Worm (Caenorhabditis elegans) whole organism, L3 larva: ENCODE data around the gene C36C9.11.

Experiments used
- ceh-9 ChIP-seq: sonication (generic microtip); optimal IDR thresholded peaks from 2 replicates; lab custom pipeline; 2018; ENCODE audit warnings: missing biosample characterization, missing genetic modification characterization
- daf-12 ChIP-seq: fragments of 150-350 bp; optimal IDR thresholded peaks from 2 replicates; lab custom pipeline; 2014; ENCODE audit warnings: missing biosample characterization, missing genetic modification reagents, missing genetic modification characterization
- jun-1 ChIP-seq: fragments of 150-350 bp; optimal IDR thresholded peaks from 2 replicates; lab custom pipeline; 2014; ENCODE audit warnings: missing biosample characterization, missing genetic modification reagents, missing genetic modification characterization
- lin-39 ChIP-seq: fragments of 150-350 bp; optimal IDR thresholded peaks from 2 replicates; lab custom pipeline; 2018; ENCODE audit warnings: missing biosample characterization, missing genetic modification reagents, missing genetic modification characterization
- nhr-76 ChIP-seq: fragments of 150-350 bp; sonication (generic microtip); optimal IDR thresholded peaks from 5 replicates; lab custom pipeline; 2014; ENCODE audit warnings: missing biosample characterization, missing genetic modification characterization
- nhr-77 ChIP-seq: fragments of 150-350 bp; optimal IDR thresholded peaks from 2 replicates; lab custom pipeline; 2014; ENCODE audit warnings: missing biosample characterization, missing genetic modification characterization
- unc-62 ChIP-seq: fragments of 150-350 bp; sonication (generic microtip); optimal IDR thresholded peaks from 4 replicates; lab custom pipeline; 2014; ENCODE audit warnings: missing biosample characterization, missing genetic modification reagents, missing genetic modification characterization

DNA sequence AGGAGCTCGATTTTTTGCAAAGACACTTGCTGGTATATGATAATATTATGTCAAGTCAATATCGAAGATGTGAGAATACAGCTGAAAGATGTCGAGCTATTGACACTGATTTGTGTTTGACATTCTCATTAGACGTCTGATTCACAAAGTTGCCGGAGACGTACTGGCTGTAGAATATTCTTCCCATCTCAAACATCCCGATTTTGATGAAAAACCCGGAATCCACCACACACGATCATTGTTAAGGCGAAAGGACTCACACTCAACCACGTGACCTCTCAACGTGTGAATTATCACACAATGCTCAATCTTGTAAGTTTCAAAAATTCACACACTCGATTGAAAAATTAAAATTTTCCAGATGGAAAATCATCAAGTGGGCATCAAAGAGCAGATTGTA, 48.8 kb downstream of the C36C9.11 start, which contains the start of gene F07G6.12:
- TF ChIP-seq unc-62 (GFP tag; lab: Kevin White, UChicago) (no peak), nhr-77 (tag; lab: Kevin White, UChicago) (no peak), nhr-76 (tag; lab: Kevin White, UChicago) (no peak), jun-1 (tag; lab: Kevin White, UChicago) (no peak), ceh-9 (tag; lab: Kevin White, UChicago) (no peak), lin-39 (tag; lab: Kevin White, UChicago) (no peak), daf-12 (tag; lab: Kevin White, UChicago) (no peak)
